Fruit fly (Drosophila melanogaster): ENCODE measurements around the gene CG15473.

dm6 chrX:4643887-4644286 lies 10.4 kb downstream of the CG15473 start, which contains the start of gene CG3081:
- TF ChIP-seq sage (GFP tag; optimal IDR thresholded peaks at IDR 0.05) (no peak), CG32264 (GFP tag; optimal IDR thresholded peaks at IDR 0.05) (no peak), Mio (GFP tag; optimal IDR thresholded peaks at IDR 0.05) (no peak), tai (GFP tag; optimal IDR thresholded peaks at IDR 0.05) (no peak), OdsH (GFP tag; optimal IDR thresholded peaks at IDR 0.05) (no peak), usp (GFP tag; optimal IDR thresholded peaks at IDR 0.05) (no peak), psq (GFP tag; optimal IDR thresholded peaks at IDR 0.05) (no peak), jim (GFP tag; optimal IDR thresholded peaks at IDR 0.05) (no peak), Dfd (GFP tag; optimal IDR thresholded peaks at IDR 0.05) (no peak), dsf (GFP tag; optimal IDR thresholded peaks at IDR 0.05; ENCODE audit: borderline replicate concordance) (no peak), pan (optimal IDR thresholded peaks at IDR 0.05) (no peak), GATAd (GFP tag; optimal IDR thresholded peaks at IDR 0.05) (no peak), rgr (GFP tag; optimal IDR thresholded peaks at IDR 0.05) (no peak)

Data from whole organism, wandering third instar larva.